Worm (Caenorhabditis elegans) whole organism, mixed stage, embryonic: ENCODE results near the gene F53F1.2.

Experiments used
- bed-3 ChIP-seq: fragments of 200-800 bp; sonication (Bioruptor generic); optimal IDR thresholded peaks from 3 replicates; lab custom pipeline; 2018; ENCODE audit warnings: mild to moderate bottlenecking, missing genetic modification characterization, moderate library complexity, missing compliant biosample characterization
- blmp-1 ChIP-seq: fragments of 150-350 bp; optimal IDR thresholded peaks from 2 replicates; lab custom pipeline; 2014; ENCODE audit warnings: missing biosample characterization, missing genetic modification characterization
- ceh-39 ChIP-seq: fragments of 150-350 bp; optimal IDR thresholded peaks from 2 replicates; lab custom pipeline; 2014; ENCODE audit warnings: missing biosample characterization, missing genetic modification characterization
- ceh-43 ChIP-seq: fragments of 200-800 bp; sonication (Bioruptor generic); optimal IDR thresholded peaks from 2 replicates; lab custom pipeline; 2018; ENCODE audit warnings: mild to moderate bottlenecking, missing genetic modification characterization, moderate library complexity, missing compliant biosample characterization
- ceh-83 ChIP-seq: fragments of 200-800 bp; sonication (Bioruptor generic); optimal IDR thresholded peaks from 2 replicates; lab custom pipeline; 2018; ENCODE audit warnings: mild to moderate bottlenecking, missing genetic modification characterization, missing compliant biosample characterization
- ces-1 ChIP-seq: fragments of 150-350 bp; optimal IDR thresholded peaks from 2 replicates; lab custom pipeline; 2014; ENCODE audit warnings: missing biosample characterization, missing genetic modification reagents, missing genetic modification characterization
- cnd-1 ChIP-seq: fragments of 200-800 bp; sonication (Bioruptor generic); optimal IDR thresholded peaks from 2 replicates; lab custom pipeline; 2018; ENCODE audit warnings: mild to moderate bottlenecking, missing genetic modification characterization, missing compliant biosample characterization
- drap-1 ChIP-seq: fragments of 200-800 bp; sonication (Bioruptor generic); optimal IDR thresholded peaks from 3 replicates; lab custom pipeline; 2018; ENCODE audit warnings: mild to moderate bottlenecking, missing genetic modification characterization, missing compliant biosample characterization
- elt-1 ChIP-seq: sonication (generic microtip); optimal IDR thresholded peaks from 2 replicates; lab custom pipeline; 2017; ENCODE audit warnings: missing genetic modification characterization, mild to moderate bottlenecking, missing compliant biosample characterization, antibody characterized with exemption, moderate library complexity, borderline replicate concordance; ENCODE audit not compliant: insufficient read depth
- flh-1 ChIP-seq: fragments of 200-800 bp; sonication (Bioruptor generic); optimal IDR thresholded peaks from 2 replicates; lab custom pipeline; 2018; ENCODE audit warnings: mild to moderate bottlenecking, missing genetic modification characterization, moderate library complexity, missing compliant biosample characterization
- ham-2 ChIP-seq: fragments of 200-800 bp; sonication (Bioruptor generic); optimal IDR thresholded peaks from 2 replicates; lab custom pipeline; 2018; ENCODE audit warnings: mild to moderate bottlenecking, missing genetic modification characterization, missing compliant biosample characterization
- hlh-1 ChIP-seq: fragments of 150-350 bp; optimal IDR thresholded peaks from 2 replicates; lab custom pipeline; 2014; ENCODE audit warnings: missing biosample characterization, missing genetic modification reagents, missing genetic modification characterization
- lin-13 ChIP-seq: fragments of 150-350 bp; optimal IDR thresholded peaks from 2 replicates; lab custom pipeline; 2014; ENCODE audit warnings: missing biosample characterization, missing genetic modification characterization
- lin-32 ChIP-seq: fragments of 200-800 bp; sonication (Bioruptor generic); optimal IDR thresholded peaks from 2 replicates; lab custom pipeline; 2018; ENCODE audit warnings: mild to moderate bottlenecking, missing genetic modification characterization, missing compliant biosample characterization
- lsy-2 ChIP-seq: fragments of 150-350 bp; optimal IDR thresholded peaks from 2 replicates; lab custom pipeline; 2014; ENCODE audit warnings: missing biosample characterization, missing genetic modification characterization
- mep-1 ChIP-seq: fragments of 150-350 bp; optimal IDR thresholded peaks from 2 replicates; lab custom pipeline; 2017; ENCODE audit warnings: missing biosample characterization, missing genetic modification reagents, missing genetic modification characterization, inconsistent platforms
- mls-2 ChIP-seq: sonication (generic microtip); optimal IDR thresholded peaks from 2 replicates; lab custom pipeline; 2016; ENCODE audit warnings: mild to moderate bottlenecking, missing genetic modification characterization, moderate library complexity, missing compliant biosample characterization
- nhr-12 ChIP-seq: fragments of 150-350 bp; optimal IDR thresholded peaks from 2 replicates; lab custom pipeline; 2014; ENCODE audit warnings: missing biosample characterization, missing genetic modification characterization
- nhr-2 ChIP-seq: fragments of 150-350 bp; optimal IDR thresholded peaks from 2 replicates; lab custom pipeline; 2014; ENCODE audit warnings: missing biosample characterization, missing genetic modification characterization
- nhr-237 ChIP-seq: fragments of 150-350 bp; optimal IDR thresholded peaks from 2 replicates; lab custom pipeline; 2014; ENCODE audit warnings: missing biosample characterization, missing genetic modification characterization
- nhr-28 ChIP-seq: fragments of 150-350 bp; optimal IDR thresholded peaks from 2 replicates; lab custom pipeline; 2014; ENCODE audit warnings: missing biosample characterization, missing genetic modification characterization
- nhr-76 ChIP-seq: sonication (generic microtip); optimal IDR thresholded peaks from 2 replicates; lab custom pipeline; 2017; ENCODE audit warnings: missing biosample characterization, missing genetic modification characterization
- pha-4 ChIP-seq: fragments of 150-350 bp; optimal IDR thresholded peaks from 2 replicates; lab custom pipeline; 2018; ENCODE audit warnings: missing biosample characterization, missing genetic modification reagents, missing genetic modification characterization
- sem-2 ChIP-seq: fragments of 200-800 bp; sonication (Bioruptor generic); optimal IDR thresholded peaks from 2 replicates; lab custom pipeline; 2018; ENCODE audit warnings: mild to moderate bottlenecking, missing genetic modification characterization, missing compliant biosample characterization
- snpc-4 ChIP-seq: fragments of 150-350 bp; optimal IDR thresholded peaks from 2 replicates; lab custom pipeline; 2014; ENCODE audit warnings: missing biosample characterization, missing genetic modification characterization
- sptf-1 ChIP-seq: sonication (generic microtip); optimal IDR thresholded peaks from 2 replicates; lab custom pipeline; 2017; ENCODE audit warnings: mild to moderate bottlenecking, missing genetic modification characterization, moderate library complexity, missing compliant biosample characterization
- unc-120 ChIP-seq: sonication (generic microtip); optimal IDR thresholded peaks from 2 replicates; lab custom pipeline; 2017; ENCODE audit warnings: missing genetic modification characterization, missing compliant biosample characterization; ENCODE audit not compliant: poor library complexity, severe bottlenecking
- unc-39 ChIP-seq: fragments of 150-350 bp; optimal IDR thresholded peaks from 2 replicates; lab custom pipeline; 2014; ENCODE audit warnings: missing biosample characterization, missing genetic modification characterization
- unc-62 ChIP-seq: fragments of 150-350 bp; optimal IDR thresholded peaks from 2 replicates; lab custom pipeline; 2014; ENCODE audit warnings: missing biosample characterization, missing genetic modification reagents, missing genetic modification characterization
- zip-8 ChIP-seq: fragments of 150-350 bp; optimal IDR thresholded peaks from 2 replicates; lab custom pipeline; 2014; ENCODE audit warnings: missing biosample characterization, missing genetic modification characterization
- ztf-11 ChIP-seq: fragments of 150-350 bp; optimal IDR thresholded peaks from 2 replicates; lab custom pipeline; 2014; ENCODE audit warnings: missing biosample characterization, missing genetic modification characterization

Gene F53F1.2

DNA sequence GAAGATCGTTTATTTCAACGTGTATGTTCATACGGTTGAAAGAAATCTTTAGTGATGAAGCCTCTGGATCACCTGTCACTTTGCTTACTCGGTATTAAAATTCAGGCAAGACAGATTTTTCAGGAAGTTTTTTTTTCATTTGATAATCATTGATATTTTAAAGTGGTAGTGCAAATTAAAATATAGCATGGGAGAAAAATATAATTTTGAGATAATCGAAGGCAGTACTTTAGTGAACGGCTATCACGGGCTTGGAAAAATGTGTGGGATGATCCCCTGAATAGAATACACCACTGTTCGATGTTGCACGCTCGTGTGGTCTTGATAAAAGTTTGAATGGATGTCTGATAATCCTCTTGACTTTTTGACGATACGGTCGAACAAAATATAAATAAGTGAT, 20.8 kb downstream of the F53F1.2 start:
- TF ChIP-seq mls-2 (tag; lab: Kevin White, UChicago) (no peak), sptf-1 (tag; lab: Kevin White, UChicago) (no peak), nhr-237 (no peak), cnd-1 (no peak)

DNA sequence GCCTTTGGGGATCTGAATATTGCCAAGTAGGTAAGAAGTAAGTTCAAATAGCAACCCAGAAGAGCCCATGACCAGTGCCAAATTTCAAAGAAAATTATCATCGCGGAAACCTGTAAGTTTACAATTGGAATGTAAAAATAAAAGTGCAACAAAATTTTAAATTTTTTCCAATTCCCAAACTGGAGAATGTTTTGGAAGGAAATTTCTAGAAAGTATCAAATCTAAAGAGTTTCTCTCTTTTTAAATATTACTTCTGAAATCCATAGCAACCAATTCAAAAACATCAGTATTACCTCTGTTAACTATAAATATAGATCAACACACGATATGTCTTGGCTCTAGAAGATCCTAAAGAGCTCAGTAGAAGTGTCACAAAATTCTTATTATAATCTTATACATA, 22.0 kb downstream of the F53F1.2 start, which contains the start of gene srd-19:
TSS of gene srd-19 (minus strand) at position 101 of the 400 bp plus-strand sequence.
- TF ChIP-seq ceh-39 (tag; lab: Kevin White, UChicago) (no peak), ham-2 (GFP tag; lab: Kevin White, UChicago) (no peak), snpc-4 (no peak), cnd-1 (no peak), nhr-2 (no peak), bed-3 (GFP tag; lab: Kevin White, UChicago) (no peak), mls-2 (tag; lab: Kevin White, UChicago) (no peak), zip-8 (no peak), flh-1 (GFP tag; lab: Kevin White, UChicago) (no peak), hlh-1 (tag; lab: Kevin White, UChicago) (no peak), drap-1 (GFP tag; lab: Kevin White, UChicago) (no peak), lin-13 (tag; lab: Kevin White, UChicago) (no peak), elt-1 (tag; lab: Kevin White, UChicago) (no peak), sptf-1 (tag; lab: Kevin White, UChicago) (no peak), pha-4 (tag; lab: Kevin White, UChicago) (no peak), ceh-83 (GFP tag; lab: Kevin White, UChicago) (no peak), unc-39 (tag; lab: Kevin White, UChicago) (no peak), sem-2 (GFP tag; lab: Kevin White, UChicago) (no peak), nhr-237 (no peak), nhr-12 (tag; lab: Kevin White, UChicago) (no peak)

DNA sequence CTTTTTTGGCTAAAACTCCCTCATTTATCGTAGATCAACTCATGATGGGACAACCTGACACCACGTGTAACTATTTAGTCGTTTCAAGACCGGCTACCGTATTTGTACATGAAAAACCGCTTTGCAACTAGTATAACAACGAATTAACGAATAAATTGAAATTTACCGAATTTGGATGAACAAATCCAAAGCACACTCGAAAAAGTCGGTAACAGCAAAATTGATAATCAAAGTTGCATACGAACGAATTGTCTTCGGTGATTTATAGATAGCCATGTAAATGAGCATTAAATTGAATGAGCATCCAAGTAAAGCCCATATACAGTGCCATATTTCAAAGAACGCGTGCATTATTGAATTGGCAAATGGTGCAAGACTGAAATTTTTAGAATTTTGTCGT, 25.7 kb downstream of the F53F1.2 start, which contains the start of gene srd-17:
TSS of gene srd-17 (minus strand) at position 351 of the 400 bp plus-strand sequence.
- TF ChIP-seq ham-2 (GFP tag; lab: Kevin White, UChicago) = no peak
- TF ChIP-seq nhr-12 (tag; lab: Kevin White, UChicago) = peak; percentile 37
- no peak for TF ChIP-seq nhr-28
- TF ChIP-seq ceh-83 (GFP tag; lab: Kevin White, UChicago) = no peak
- TF ChIP-seq pha-4 (tag; lab: Kevin White, UChicago) = no peak

DNA sequence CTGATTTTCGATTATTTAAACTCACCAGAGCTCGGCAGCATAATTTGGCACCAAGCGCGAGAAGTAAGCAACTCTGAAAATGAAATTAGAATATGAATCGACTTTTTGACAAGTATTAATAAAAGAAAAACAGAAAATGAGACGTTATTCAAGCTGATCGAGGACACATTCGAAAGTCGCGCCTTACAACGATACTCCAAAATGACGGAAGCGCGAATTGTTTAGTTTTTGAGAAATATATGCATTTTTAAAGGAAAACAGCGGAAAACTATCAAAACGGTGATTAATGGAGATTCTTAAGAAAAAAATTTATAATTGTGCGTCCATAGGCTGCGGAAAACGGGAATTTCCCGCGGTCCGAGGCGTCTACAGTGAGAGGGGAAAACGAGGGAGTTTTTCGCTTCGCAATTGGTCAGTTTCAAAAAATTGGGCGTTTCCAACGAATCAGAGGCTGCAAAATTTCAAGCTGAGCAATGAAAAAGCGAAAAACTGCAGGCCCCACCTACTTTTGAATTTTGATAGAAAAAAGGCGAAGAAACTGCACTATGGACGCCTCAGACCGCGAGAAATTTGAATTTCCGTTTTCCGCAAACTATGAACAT, 31.0 kb downstream of the F53F1.2 start, which contains the start of gene mes-4:
TSS of gene mes-4 (minus strand) at position 73 of the 602 bp plus-strand sequence.
- TF ChIP-seq lsy-2 = no peak
- no peak for TF ChIP-seq blmp-1
- TF ChIP-seq ceh-43 = no peak
- no peak for TF ChIP-seq cnd-1
- TF ChIP-seq mls-2 (tag; lab: Kevin White, UChicago) = no peak
- no peak for TF ChIP-seq lin-13 (tag; lab: Kevin White, UChicago)
- no peak for TF ChIP-seq zip-8
- no peak for TF ChIP-seq nhr-237
- no peak for TF ChIP-seq pha-4 (tag; lab: Kevin White, UChicago)
- TF ChIP-seq ham-2 (GFP tag; lab: Kevin White, UChicago) = no peak
- TF ChIP-seq unc-62 (GFP tag; lab: Kevin White, UChicago) = no peak
- TF ChIP-seq mep-1 (tag; lab: Kevin White, UChicago) = no peak
- no peak for TF ChIP-seq ceh-39 (tag; lab: Kevin White, UChicago)
- no peak for TF ChIP-seq ceh-83 (GFP tag; lab: Kevin White, UChicago)

DNA sequence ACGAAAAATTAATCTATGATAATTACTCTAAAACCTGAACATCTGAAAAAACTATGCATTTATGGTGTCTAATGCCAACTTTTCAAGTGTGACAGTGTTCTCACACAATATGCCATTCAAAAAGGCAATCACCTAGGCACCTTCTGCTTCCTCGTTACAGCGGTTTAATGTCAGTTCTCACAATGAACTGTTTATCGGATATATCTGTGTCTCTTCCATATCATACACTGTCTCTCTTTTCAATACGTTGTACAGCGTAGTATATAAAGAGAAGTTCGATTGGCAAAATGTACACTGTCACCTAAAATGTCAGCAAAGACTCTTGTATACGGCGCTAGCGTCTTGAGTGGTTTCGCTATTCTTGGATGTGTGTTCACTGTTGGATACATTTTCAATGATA, 35.0 kb downstream of the F53F1.2 start, which contains the start of gene col-162:
TSS of gene col-162 (plus strand) at position 301 of the 400 bp plus-strand sequence.
- TF ChIP-seq cnd-1 (no peak), elt-1 (tag; lab: Kevin White, UChicago) (no peak), ztf-11 (tag; lab: Kevin White, UChicago) (no peak), ceh-43 (no peak), drap-1 (GFP tag; lab: Kevin White, UChicago) (no peak), ces-1 (GFP tag; lab: Kevin White, UChicago) (no peak), nhr-237 (no peak), ceh-39 (tag; lab: Kevin White, UChicago) (no peak), unc-39 (tag; lab: Kevin White, UChicago) (no peak), hlh-1 (tag; lab: Kevin White, UChicago) (no peak), lin-13 (tag; lab: Kevin White, UChicago) (no peak), unc-120 (tag; lab: Kevin White, UChicago) (no peak), lin-32 (GFP tag; lab: Kevin White, UChicago) (no peak), bed-3 (GFP tag; lab: Kevin White, UChicago) (no peak), nhr-2 (no peak), nhr-76 (tag; lab: Kevin White, UChicago) (no peak)
